Fruit fly (Drosophila melanogaster): ENCODE data around the gene nesd.

DNA sequence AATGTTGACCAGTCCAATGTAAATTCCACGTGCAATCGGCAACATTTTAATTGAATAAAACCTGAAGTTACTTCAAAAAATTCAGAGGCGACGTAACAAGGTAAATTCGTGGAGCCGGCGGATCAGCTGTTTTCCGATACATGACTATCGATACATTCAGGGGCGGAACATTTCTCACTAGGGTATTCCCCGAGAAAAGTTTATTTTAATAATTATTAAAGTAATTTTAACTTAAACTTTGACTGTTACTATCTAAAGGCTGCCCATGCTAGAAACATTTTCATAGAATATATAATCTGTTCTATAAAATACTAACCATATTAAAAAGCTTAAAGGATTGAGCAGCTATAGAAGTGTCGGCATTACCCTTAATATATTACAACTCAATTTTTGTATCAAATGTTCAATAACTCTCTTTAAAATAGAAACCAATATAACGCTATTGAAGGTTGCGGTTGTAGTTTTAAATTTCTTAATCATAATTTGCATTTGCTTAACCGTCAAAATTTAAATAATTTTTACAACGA is 3.4 kb downstream of the nesd start, which contains the start of the genes mRpS18B and Kua:
- TF ChIP-seq psq (optimal IDR thresholded peaks at IDR 0.05) (no peak), CG8478 (optimal IDR thresholded peaks at IDR 0.05) (no peak)

Measured in whole organism.